Fruit fly (Drosophila melanogaster) whole organism, embryonic: ENCODE measurements around the gene Tusp.

Experiments used
- Abd-B ChIP-seq: fragments of 200-800 bp; sonication (Bioruptor generic); optimal IDR thresholded peaks from 2 replicates; lab custom pipeline; 2018; ENCODE audit warnings: missing biosample characterization, mild to moderate bottlenecking, missing genetic modification characterization, moderate library complexity
- Ada2b ChIP-seq: fragments of 200-800 bp; sonication (Bioruptor generic); IDR thresholded peaks from 2 replicates; pipeline ENCODE4 v1.3.6; 2022; ENCODE audit warnings: missing biosample characterization, missing genetic modification characterization
- Adf1 ChIP-seq: fragments of 200-800 bp; sonication (Bioruptor generic); IDR thresholded peaks from 2 replicates; pipeline ENCODE4 v1.3.6; 2022; ENCODE audit warnings: missing biosample characterization, missing genetic modification characterization
- Antp ChIP-seq: fragments of 200-800 bp; sonication (Bioruptor generic); optimal IDR thresholded peaks from 3 replicates; lab custom pipeline; 2016; ENCODE audit warnings: missing biosample characterization, missing genetic modification characterization
- Asciz ChIP-seq: fragments of 200-800 bp; sonication (Bioruptor generic); optimal IDR thresholded peaks from 2 replicates; lab custom pipeline; 2017; ENCODE audit warnings: missing biosample characterization, mild to moderate bottlenecking, missing genetic modification characterization, missing genetic modification reagents
- Atf3 ChIP-seq: fragments of 200-800 bp; sonication (Bioruptor generic); optimal IDR thresholded peaks from 3 replicates; lab custom pipeline; 2016; ENCODE audit warnings: missing biosample characterization, missing genetic modification characterization
- BEAF-32 ChIP-seq: fragments of 200-800 bp; sonication (Bioruptor generic); optimal IDR thresholded peaks from 3 replicates; lab custom pipeline; 2017; ENCODE audit warnings: missing biosample characterization, missing genetic modification characterization, mild to moderate bottlenecking, moderate library complexity, missing genetic modification reagents
- CG10209 ChIP-seq: fragments of 200-800 bp; sonication (Bioruptor generic); optimal IDR thresholded peaks from 3 replicates; lab custom pipeline; 2017; ENCODE audit warnings: missing biosample characterization, mild to moderate bottlenecking, missing genetic modification characterization, missing genetic modification reagents
- CG1024 ChIP-seq: fragments of 200-800 bp; sonication (Bioruptor generic); IDR thresholded peaks from 2 replicates; pipeline ENCODE4 v1.3.6; 2022; ENCODE audit warnings: missing biosample characterization, missing genetic modification characterization
- CG11696 ChIP-seq: fragments of 200-800 bp; sonication (Bioruptor generic); IDR thresholded peaks from 2 replicates; pipeline ENCODE4 v1.3.6; 2022; ENCODE audit warnings: missing biosample characterization, missing genetic modification characterization
- CG12104 ChIP-seq: fragments of 200-800 bp; sonication (Bioruptor generic); optimal IDR thresholded peaks from 3 replicates; lab custom pipeline; 2016; ENCODE audit warnings: missing biosample characterization, missing genetic modification characterization
- CG13424 ChIP-seq: fragments of 200-800 bp; sonication (Bioruptor generic); optimal IDR thresholded peaks from 2 replicates; lab custom pipeline; 2019; ENCODE audit warnings: missing biosample characterization, mild to moderate bottlenecking, missing genetic modification characterization, moderate library complexity
- CG16815 ChIP-seq: fragments of 200-800 bp; sonication (Bioruptor generic); optimal IDR thresholded peaks from 3 replicates; lab custom pipeline; 2017; ENCODE audit warnings: missing biosample characterization, mild to moderate bottlenecking, missing genetic modification characterization
- CG17359 ChIP-seq: fragments of 200-800 bp; sonication (Bioruptor generic); optimal IDR thresholded peaks from 3 replicates; lab custom pipeline; 2018; ENCODE audit warnings: missing biosample characterization, mild to moderate bottlenecking, missing genetic modification characterization, moderate library complexity
- CG17568 ChIP-seq: fragments of 200-800 bp; sonication (Bioruptor generic); optimal IDR thresholded peaks from 2 replicates; lab custom pipeline; 2018; ENCODE audit warnings: missing biosample characterization, mild to moderate bottlenecking, missing genetic modification characterization, moderate library complexity
- CG17829 ChIP-seq: fragments of 200-800 bp; optimal IDR thresholded peaks from 2 replicates; lab custom pipeline; 2019; ENCODE audit warnings: missing biosample characterization, mild to moderate bottlenecking, missing genetic modification characterization, moderate library complexity
- CG33213 ChIP-seq: fragments of 200-800 bp; sonication (Bioruptor generic); optimal IDR thresholded peaks from 3 replicates; lab custom pipeline; 2016; ENCODE audit warnings: missing biosample characterization, missing genetic modification characterization
- CG4820 ChIP-seq: fragments of 200-800 bp; sonication (Bioruptor generic); optimal IDR thresholded peaks from 3 replicates; lab custom pipeline; 2016; ENCODE audit warnings: missing biosample characterization, missing genetic modification characterization
- CG6765 ChIP-seq: fragments of 200-800 bp; sonication (Bioruptor generic); optimal IDR thresholded peaks from 3 replicates; lab custom pipeline; 2017; ENCODE audit warnings: missing biosample characterization, mild to moderate bottlenecking, missing genetic modification characterization
- CG7987 ChIP-seq: fragments of 200-800 bp; sonication (Bioruptor generic); optimal IDR thresholded peaks from 2 replicates; lab custom pipeline; 2018; ENCODE audit warnings: missing biosample characterization, mild to moderate bottlenecking, missing genetic modification characterization, moderate library complexity
- CG8281 ChIP-seq: fragments of 200-800 bp; sonication (Bioruptor generic); optimal IDR thresholded peaks from 2 replicates; lab custom pipeline; 2018; ENCODE audit warnings: missing biosample characterization, mild to moderate bottlenecking, missing genetic modification characterization, moderate library complexity
- CTCF ChIP-seq: fragments of 200-800 bp; sonication (Bioruptor generic); optimal IDR thresholded peaks from 2 replicates; lab custom pipeline; 2017; ENCODE audit warnings: missing biosample characterization, mild to moderate bottlenecking, missing genetic modification characterization, moderate library complexity
- Dref ChIP-seq: fragments of 200-800 bp; sonication (Bioruptor generic); IDR thresholded peaks from 2 replicates; pipeline ENCODE4 v1.3.6; 2022; ENCODE audit warnings: missing biosample characterization, missing genetic modification characterization
- Elba2 ChIP-seq: fragments of 200-800 bp; sonication (Bioruptor generic); optimal IDR thresholded peaks from 3 replicates; lab custom pipeline; 2016; ENCODE audit warnings: missing biosample characterization, missing genetic modification characterization
- Hmr ChIP-seq: fragments of 200-800 bp; sonication (Bioruptor generic); optimal IDR thresholded peaks from 3 replicates; lab custom pipeline; 2017; ENCODE audit warnings: mild to moderate bottlenecking, missing biosample characterization, missing genetic modification reagents, missing genetic modification characterization
- Hmx ChIP-seq: fragments of 200-800 bp; sonication (Bioruptor generic); optimal IDR thresholded peaks from 2 replicates; lab custom pipeline; 2016; ENCODE audit warnings: missing biosample characterization, missing genetic modification characterization
- Hr3 ChIP-seq: fragments of 200-800 bp; sonication (Bioruptor generic); optimal IDR thresholded peaks from 3 replicates; lab custom pipeline; 2016; ENCODE audit warnings: missing biosample characterization, missing genetic modification characterization
- Hsf ChIP-seq: fragments of 200-800 bp; sonication (Bioruptor generic); optimal IDR thresholded peaks from 3 replicates; lab custom pipeline; 2016; ENCODE audit warnings: missing biosample characterization, missing genetic modification characterization
- Meics ChIP-seq: fragments of 200-800 bp; sonication (Bioruptor generic); optimal IDR thresholded peaks from 2 replicates; lab custom pipeline; 2017; ENCODE audit warnings: missing biosample characterization, mild to moderate bottlenecking, missing genetic modification characterization
- NK7.1 ChIP-seq: fragments of 200-800 bp; sonication (Bioruptor generic); optimal IDR thresholded peaks from 3 replicates; lab custom pipeline; 2016; ENCODE audit warnings: missing biosample characterization, missing genetic modification characterization
- Rx ChIP-seq: fragments of 200-800 bp; sonication (Bioruptor generic); IDR thresholded peaks from 2 replicates; pipeline ENCODE4 v1.3.6; 2022; ENCODE audit warnings: missing biosample characterization, missing genetic modification characterization
- Side ChIP-seq: fragments of 200-800 bp; sonication (Bioruptor generic); optimal IDR thresholded peaks from 2 replicates; lab custom pipeline; 2016; ENCODE audit warnings: missing biosample characterization, missing genetic modification characterization
- Six4 ChIP-seq: fragments of 200-800 bp; sonication (Bioruptor generic); optimal IDR thresholded peaks from 2 replicates; lab custom pipeline; 2016; ENCODE audit warnings: missing biosample characterization, missing genetic modification characterization
- Sox102F ChIP-seq: fragments of 200-800 bp; sonication (Bioruptor generic); optimal IDR thresholded peaks from 2 replicates; lab custom pipeline; 2018; ENCODE audit warnings: missing biosample characterization, mild to moderate bottlenecking, missing genetic modification characterization, moderate library complexity
- Vsx1 ChIP-seq: fragments of 200-800 bp; sonication (Bioruptor generic); optimal IDR thresholded peaks from 2 replicates; lab custom pipeline; 2017; ENCODE audit warnings: missing biosample characterization, mild to moderate bottlenecking, missing genetic modification characterization, missing genetic modification reagents
- Xbp1 ChIP-seq: fragments of 200-800 bp; sonication (Bioruptor generic); optimal IDR thresholded peaks from 3 replicates; lab custom pipeline; 2016; ENCODE audit warnings: missing biosample characterization, mild to moderate bottlenecking, missing genetic modification characterization
- ato ChIP-seq: fragments of 200-800 bp; sonication (Bioruptor generic); IDR thresholded peaks from 2 replicates; pipeline ENCODE4 v1.3.6; 2022; ENCODE audit warnings: missing biosample characterization, missing genetic modification characterization; ENCODE audit not compliant: partially characterized antibody
- disco-r ChIP-seq: fragments of 200-800 bp; sonication (Bioruptor generic); optimal IDR thresholded peaks from 2 replicates; lab custom pipeline; 2016; ENCODE audit warnings: missing biosample characterization, missing genetic modification characterization
- esg ChIP-seq: fragments of 200-800 bp; sonication (Bioruptor generic); conservative IDR thresholded peaks from 2 replicates; pipeline ENCODE4 v1.3.6; 2022; ENCODE audit warnings: missing biosample characterization, missing genetic modification characterization
- gcm2 ChIP-seq: fragments of 200-800 bp; sonication (Bioruptor generic); optimal IDR thresholded peaks from 2 replicates; lab custom pipeline; 2016; ENCODE audit warnings: missing biosample characterization, missing genetic modification characterization
- ind ChIP-seq: fragments of 200-800 bp; sonication (Bioruptor generic); optimal IDR thresholded peaks from 3 replicates; lab custom pipeline; 2016; ENCODE audit warnings: missing biosample characterization, missing genetic modification characterization
- ken ChIP-seq: fragments of 200-800 bp; sonication (Bioruptor generic); IDR thresholded peaks from 3 replicates; pipeline ENCODE4 v1.3.6; 2022; ENCODE audit warnings: missing biosample characterization, missing genetic modification characterization
- lola ChIP-seq, 3 experiments: fragments of >200 bp in 2 of 3; fragments of 200-800 bp in 1 of 3; sonication (Bioruptor generic) in 1 of 3; optimal IDR thresholded peaks; 2 replicates each; lab custom pipeline; 2017 to 2019; ENCODE audit warnings: missing biosample characterization in 3 of 3, missing genetic modification characterization in 3 of 3, mild to moderate bottlenecking in 1 of 3, moderate library complexity in 1 of 3
- phol ChIP-seq: fragments of 200-800 bp; sonication (Bioruptor generic); optimal IDR thresholded peaks from 3 replicates; lab custom pipeline; 2018; ENCODE audit warnings: missing biosample characterization, mild to moderate bottlenecking, missing genetic modification characterization, moderate library complexity
- pros ChIP-seq: fragments of 200-800 bp; sonication (Bioruptor generic); optimal IDR thresholded peaks from 3 replicates; lab custom pipeline; 2019; ENCODE audit warnings: missing biosample characterization, mild to moderate bottlenecking, missing genetic modification characterization, moderate library complexity
- rib ChIP-seq: fragments of 200-800 bp; sonication (Bioruptor generic); IDR thresholded peaks from 2 replicates; pipeline ENCODE4 v1.3.6; 2022; ENCODE audit warnings: missing biosample characterization, missing genetic modification characterization
- scrt ChIP-seq: fragments of 200-800 bp; sonication (Bioruptor generic); optimal IDR thresholded peaks from 2 replicates; lab custom pipeline; 2018; ENCODE audit warnings: missing biosample characterization, mild to moderate bottlenecking, missing genetic modification characterization, moderate library complexity
- sens ChIP-seq: fragments of 200-800 bp; sonication (Bioruptor generic); peaks from one replicate; lab custom pipeline; 2016; ENCODE audit warnings: missing biosample characterization, missing genetic modification characterization
- shn ChIP-seq: fragments of 200-800 bp; sonication (Bioruptor generic); optimal IDR thresholded peaks from 3 replicates; lab custom pipeline; 2016; ENCODE audit warnings: missing biosample characterization, missing genetic modification characterization
- sqz ChIP-seq: fragments of 200-800 bp; sonication (Bioruptor generic); optimal IDR thresholded peaks from 3 replicates; lab custom pipeline; 2018; ENCODE audit warnings: missing biosample characterization, mild to moderate bottlenecking, missing genetic modification characterization
- sug ChIP-seq: fragments of 200-800 bp; optimal IDR thresholded peaks from 2 replicates; lab custom pipeline; 2019; ENCODE audit warnings: missing biosample characterization, mild to moderate bottlenecking, missing genetic modification characterization, moderate library complexity
- tgo ChIP-seq: fragments of 200-800 bp; sonication (Bioruptor generic); IDR thresholded peaks from 3 replicates; pipeline ENCODE4 v1.3.6; 2022; ENCODE audit warnings: missing biosample characterization, missing genetic modification characterization
- zfh1 ChIP-seq: fragments of 200-800 bp; sonication (Bioruptor generic); IDR thresholded peaks from 3 replicates; pipeline ENCODE4 v1.3.6; 2022; ENCODE audit warnings: missing biosample characterization, missing genetic modification characterization

The Tusp gene

DNA sequence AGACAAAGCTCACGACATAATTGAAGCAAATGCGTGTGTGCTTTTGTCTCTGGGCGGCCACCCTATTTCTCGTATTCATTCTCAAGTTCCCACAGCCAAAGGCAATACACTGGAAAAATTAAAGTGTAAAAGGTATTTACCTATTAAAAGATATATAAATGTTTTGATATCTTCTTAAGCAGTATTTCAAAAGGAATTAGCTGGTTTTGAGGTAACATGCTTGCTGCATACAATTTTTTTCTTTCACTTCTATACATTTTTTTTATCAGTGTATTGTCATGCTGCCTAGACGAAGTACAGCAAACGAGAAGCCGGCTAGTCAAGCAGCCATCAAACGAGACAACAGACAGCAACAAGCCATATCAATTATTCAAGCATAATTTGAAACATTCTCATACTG, 6.1 kb downstream of the Tusp start (continued):
- peak; percentile 14 for TF ChIP-seq Meics (GFP tag; lab: Kevin White, UChicago)
- peak; percentile 51 for TF ChIP-seq CG17359 (tag; lab: Kevin White, UChicago)
- TF ChIP-seq esg (GFP tag; lab: Robert Waterston, UW), result peak; percentile 37
- TF ChIP-seq ato (GFP tag; lab: Robert Waterston, UW), result no peak
- TF ChIP-seq sens (GFP tag; lab: Kevin White, UChicago), result peak; percentile 63
- no peak for TF ChIP-seq CG8281 (tag; lab: Kevin White, UChicago)
- peak; percentile 47 for TF ChIP-seq phol (tag; lab: Kevin White, UChicago)
- TF ChIP-seq CG13424 (tag; lab: Kevin White, UChicago), result no peak
- TF ChIP-seq BEAF-32 (GFP tag; lab: Kevin White, UChicago), result no peak
- TF ChIP-seq CG1024 (GFP tag; lab: Robert Waterston, UW), result no peak
- peak; percentile 61 for TF ChIP-seq scrt (GFP tag; lab: Kevin White, UChicago)
- no peak for TF ChIP-seq CG17829 (tag; lab: Kevin White, UChicago)
- TF ChIP-seq Rx, result no peak
- no peak for TF ChIP-seq gcm2
- TF ChIP-seq Elba2 (GFP tag; lab: Kevin White, UChicago), result no peak
- no peak for TF ChIP-seq Abd-B (GFP tag; lab: Kevin White, UChicago)
- TF ChIP-seq rib (GFP tag; lab: Robert Waterston, UW), result no peak
- no peak for TF ChIP-seq Dref (GFP tag; lab: Robert Waterston, UW)
- TF ChIP-seq lola (GFP tag; optimal IDR thresholded peaks at IDR 0.05; lab: Kevin White, UChicago), result no peak
- no peak for TF ChIP-seq disco-r (GFP tag; lab: Kevin White, UChicago)
- TF ChIP-seq sug (tag; lab: Kevin White, UChicago), result peak; percentile 15
- TF ChIP-seq NK7.1 (GFP tag; lab: Kevin White, UChicago), result no peak
- no peak for TF ChIP-seq CG11696
- no peak for TF ChIP-seq CG10209 (GFP tag; lab: Kevin White, UChicago)
- 0 out of 2 replicates have a peak, but pooled peaks have one; percentile 26 for TF ChIP-seq Ada2b (GFP tag; lab: Robert Waterston, UW)
- no peak for TF ChIP-seq pros (GFP tag; lab: Kevin White, UChicago)
- TF ChIP-seq CTCF (GFP tag; lab: Kevin White, UChicago), result no peak
- TF ChIP-seq Six4 (GFP tag; lab: Kevin White, UChicago), result no peak
- no peak for TF ChIP-seq CG16815 (GFP tag; lab: Kevin White, UChicago)
- no peak for TF ChIP-seq tgo (GFP tag; lab: Robert Waterston, UW)
- no peak for TF ChIP-seq sqz (GFP tag; lab: Kevin White, UChicago)
- TF ChIP-seq Adf1, result no peak
- TF ChIP-seq CG4820, result no peak
- TF ChIP-seq CG17568 (GFP tag; lab: Kevin White, UChicago), result no peak
- TF ChIP-seq Antp (GFP tag; lab: Kevin White, UChicago), result no peak
- peak; percentile 11 for TF ChIP-seq Sox102F (GFP tag; lab: Kevin White, UChicago)
- TF ChIP-seq Vsx1 (GFP tag; lab: Kevin White, UChicago), result no peak
- no peak for TF ChIP-seq CG6765 (GFP tag; lab: Kevin White, UChicago)
- TF ChIP-seq Hmx, result no peak
- no peak for TF ChIP-seq Hr3 (GFP tag; lab: Kevin White, UChicago)
- peak; percentile 21 for TF ChIP-seq ind (GFP tag; lab: Kevin White, UChicago)
- TF ChIP-seq Xbp1 (GFP tag; lab: Kevin White, UChicago), result no peak
- TF ChIP-seq Hmr (GFP tag; lab: Kevin White, UChicago), result peak; percentile 1
- no peak for TF ChIP-seq Side (GFP tag; lab: Kevin White, UChicago)
- peak; percentile 9 for TF ChIP-seq Asciz
- TF ChIP-seq CG7987 (GFP tag; lab: Kevin White, UChicago), result no peak
- no peak for TF ChIP-seq ken (GFP tag; lab: Robert Waterston, UW)
- no peak for TF ChIP-seq zfh1 (GFP tag; lab: Robert Waterston, UW)
- no peak for TF ChIP-seq Atf3 (GFP tag; lab: Kevin White, UChicago)
- TF ChIP-seq shn (GFP tag; lab: Kevin White, UChicago), result no peak
- no peak for TF ChIP-seq CG12104 (GFP tag; lab: Kevin White, UChicago)
- TF ChIP-seq Hsf (GFP tag; lab: Kevin White, UChicago), result no peak
- TF ChIP-seq CG33213, result no peak
